Fruit fly (Drosophila melanogaster) whole organism, embryonic: ENCODE data around the gene CG14961.

ENCODE experiments used
- Atf6 ChIP-seq: fragments of 200-800 bp; sonication (Bioruptor generic); IDR thresholded peaks from 2 replicates; pipeline ENCODE4 v1.3.6; 2022; ENCODE audit warnings: missing biosample characterization, missing genetic modification characterization
- Awh ChIP-seq: fragments of 200-800 bp; sonication (Bioruptor generic); IDR thresholded peaks from 2 replicates; pipeline ENCODE4, ENCODE4 v1.3.6; 2022; ENCODE audit warnings: missing biosample characterization, missing genetic modification characterization
- B-H2 ChIP-seq: fragments of 200-800 bp; sonication (Bioruptor generic); optimal IDR thresholded peaks from 2 replicates; lab custom pipeline; 2018; ENCODE audit warnings: missing biosample characterization, mild to moderate bottlenecking, missing genetic modification characterization
- BtbVII ChIP-seq: fragments of 200-800 bp; sonication (Bioruptor generic); optimal IDR thresholded peaks from 3 replicates; lab custom pipeline; 2017; ENCODE audit warnings: missing biosample characterization, mild to moderate bottlenecking, missing genetic modification characterization
- Bteb2 ChIP-seq: fragments of 200-800 bp; sonication (Bioruptor generic); optimal IDR thresholded peaks from 2 replicates; lab custom pipeline; 2016; ENCODE audit warnings: missing biosample characterization, missing genetic modification characterization
- CG10565 ChIP-seq: fragments of 200-800 bp; sonication (Bioruptor generic); optimal IDR thresholded peaks from 3 replicates; lab custom pipeline; 2016; ENCODE audit warnings: missing biosample characterization, mild to moderate bottlenecking, missing genetic modification characterization
- CG11085 ChIP-seq: fragments of 200-800 bp; sonication (Bioruptor generic); IDR thresholded peaks from 2 replicates; pipeline ENCODE4 v1.3.6; 2022; ENCODE audit warnings: missing biosample characterization, missing genetic modification characterization
- CG11247 ChIP-seq: fragments of 200-800 bp; sonication (Bioruptor generic); IDR thresholded peaks from 2 replicates; pipeline ENCODE4 v1.3.6; 2022; ENCODE audit warnings: missing biosample characterization, missing genetic modification characterization
- CG13775 ChIP-seq: fragments of 200-800 bp; sonication (Bioruptor generic); optimal IDR thresholded peaks from 3 replicates; lab custom pipeline; 2017; ENCODE audit warnings: missing biosample characterization, mild to moderate bottlenecking, missing genetic modification characterization
- CG14860 ChIP-seq: fragments of 200-800 bp; sonication (Bioruptor generic); IDR thresholded peaks from 3 replicates; pipeline ENCODE4 v1.3.6; 2022; ENCODE audit warnings: missing biosample characterization, missing genetic modification characterization; ENCODE audit not compliant: partially characterized antibody
- CG15601 ChIP-seq: fragments of 200-800 bp; sonication (Bioruptor generic); optimal IDR thresholded peaks from 3 replicates; lab custom pipeline; 2019; ENCODE audit warnings: missing biosample characterization, mild to moderate bottlenecking, missing genetic modification characterization, moderate library complexity
- CG1647 ChIP-seq: fragments of 200-800 bp; sonication (Bioruptor generic); optimal IDR thresholded peaks from 3 replicates; lab custom pipeline; 2016; ENCODE audit warnings: missing biosample characterization, missing genetic modification characterization
- CG17361 ChIP-seq: fragments of 200-800 bp; sonication (Bioruptor generic); IDR thresholded peaks from 3 replicates; pipeline ENCODE4 v1.3.6; 2022; ENCODE audit warnings: missing biosample characterization, missing genetic modification characterization
- CG1832 ChIP-seq: fragments of 200-800 bp; sonication (Bioruptor generic); optimal IDR thresholded peaks from 2 replicates; lab custom pipeline; 2017; ENCODE audit warnings: missing biosample characterization, mild to moderate bottlenecking, missing genetic modification characterization, inconsistent platforms
- CG7271 ChIP-seq: fragments of 200-800 bp; sonication (Bioruptor generic); optimal IDR thresholded peaks from 2 replicates; lab custom pipeline; 2018; ENCODE audit warnings: missing biosample characterization, mild to moderate bottlenecking, missing genetic modification characterization, moderate library complexity
- CG7786 ChIP-seq: fragments of 200-800 bp; sonication (Bioruptor generic); optimal IDR thresholded peaks from 2 replicates; lab custom pipeline; 2016; ENCODE audit warnings: missing biosample characterization, missing genetic modification characterization
- CG7839 ChIP-seq: fragments of 200-800 bp; sonication (Bioruptor generic); optimal IDR thresholded peaks from 3 replicates; lab custom pipeline; 2018; ENCODE audit warnings: missing biosample characterization, mild to moderate bottlenecking, missing genetic modification characterization, moderate library complexity
- CG7928 ChIP-seq: fragments of 200-800 bp; sonication (Bioruptor generic); optimal IDR thresholded peaks from 2 replicates; lab custom pipeline; 2017; ENCODE audit warnings: missing biosample characterization, mild to moderate bottlenecking, missing genetic modification characterization
- CG8290 ChIP-seq, 3 experiments: fragments of 200-800 bp; sonication (Bioruptor generic); optimal IDR thresholded peaks; 2 replicates each; lab custom pipeline; 2016 to 2019; ENCODE audit warnings: missing biosample characterization in 3 of 3, missing genetic modification characterization in 3 of 3, mild to moderate bottlenecking in 2 of 3, moderate library complexity in 1 of 3
- CkIIα-i1 ChIP-seq: fragments of 200-800 bp; sonication (Bioruptor generic); IDR thresholded peaks from 2 replicates; pipeline ENCODE4 v1.3.6; 2022; ENCODE audit warnings: missing biosample characterization, missing genetic modification characterization
- Dek ChIP-seq: fragments of 200-800 bp; sonication (Bioruptor generic); optimal IDR thresholded peaks from 3 replicates; lab custom pipeline; 2019; ENCODE audit warnings: missing biosample characterization, mild to moderate bottlenecking, missing genetic modification characterization, moderate library complexity
- Gug ChIP-seq: fragments of 200-800 bp; sonication (Bioruptor generic); IDR thresholded peaks from 4 replicates; pipeline ENCODE4 v1.3.6; 2022; ENCODE audit warnings: missing biosample characterization, missing genetic modification characterization
- H2.0 ChIP-seq: fragments of 200-800 bp; sonication (Bioruptor generic); IDR thresholded peaks from 2 replicates; pipeline ENCODE4 v1.3.6; 2022; ENCODE audit warnings: missing biosample characterization, missing genetic modification characterization
- HmgZ ChIP-seq: fragments of 200-800 bp; sonication (Bioruptor generic); optimal IDR thresholded peaks from 2 replicates; lab custom pipeline; 2018; ENCODE audit warnings: missing biosample characterization, mild to moderate bottlenecking, missing genetic modification characterization
- Jarid2 ChIP-seq: fragments of 200-800 bp; sonication (Bioruptor generic); optimal IDR thresholded peaks from 3 replicates; lab custom pipeline; 2017; ENCODE audit warnings: mild to moderate bottlenecking, missing biosample characterization, missing genetic modification reagents, missing genetic modification characterization
- Lim3 ChIP-seq: fragments of 200-800 bp; sonication (Bioruptor generic); IDR thresholded peaks from 2 replicates; pipeline ENCODE4 v1.3.6; 2022; ENCODE audit warnings: missing biosample characterization, missing genetic modification characterization
- NC2α ChIP-seq: fragments of 200-800 bp; sonication (Bioruptor generic); optimal IDR thresholded peaks from 2 replicates; lab custom pipeline; 2016; ENCODE audit warnings: missing biosample characterization, missing genetic modification characterization
- NFAT ChIP-seq: fragments of 200-800 bp; sonication (Bioruptor generic); IDR thresholded peaks from 2 replicates; pipeline ENCODE4 v1.3.6; 2022; ENCODE audit warnings: missing biosample characterization, missing genetic modification characterization
- NfI ChIP-seq: fragments of 200-800 bp; sonication (Bioruptor generic); optimal IDR thresholded peaks from 3 replicates; lab custom pipeline; 2018; ENCODE audit warnings: missing biosample characterization, mild to moderate bottlenecking, missing genetic modification characterization, moderate library complexity
- Optix ChIP-seq: fragments of 200-800 bp; sonication (Bioruptor generic); IDR thresholded peaks from 3 replicates; pipeline ENCODE4 v1.3.6; 2022; ENCODE audit warnings: missing biosample characterization, missing genetic modification characterization
- Ravus ChIP-seq: fragments of 200-800 bp; sonication (Bioruptor generic); IDR thresholded peaks from 2 replicates; pipeline ENCODE4 v1.3.6; 2022; ENCODE audit warnings: missing biosample characterization, missing genetic modification characterization
- Rfx ChIP-seq: fragments of 200-800 bp; sonication (Bioruptor generic); IDR thresholded peaks from 2 replicates; pipeline ENCODE4 v1.3.6; 2022; ENCODE audit warnings: missing biosample characterization, missing genetic modification characterization
- Sox102F ChIP-seq: fragments of 200-800 bp; sonication (Bioruptor generic); optimal IDR thresholded peaks from 2 replicates; lab custom pipeline; 2018; ENCODE audit warnings: missing biosample characterization, mild to moderate bottlenecking, missing genetic modification characterization, moderate library complexity
- Ssrp ChIP-seq: fragments of 200-800 bp; sonication (Bioruptor generic); optimal IDR thresholded peaks from 2 replicates; lab custom pipeline; 2018; ENCODE audit warnings: missing biosample characterization, mild to moderate bottlenecking, missing genetic modification characterization, moderate library complexity
- YL-1 ChIP-seq: fragments of 200-800 bp; sonication (Bioruptor generic); optimal IDR thresholded peaks from 3 replicates; lab custom pipeline; 2017; ENCODE audit warnings: missing biosample characterization, mild to moderate bottlenecking, missing genetic modification characterization
- corto ChIP-seq: fragments of 200-800 bp; sonication (Bioruptor generic); optimal IDR thresholded peaks from 2 replicates; lab custom pipeline; 2016; ENCODE audit warnings: missing biosample characterization, mild to moderate bottlenecking, missing genetic modification characterization, moderate library complexity
- da ChIP-seq: fragments of 200-800 bp; sonication (Bioruptor generic); optimal IDR thresholded peaks from 2 replicates; lab custom pipeline; 2016; ENCODE audit warnings: missing biosample characterization, missing genetic modification characterization
- disco-r ChIP-seq: fragments of 200-800 bp; sonication (Bioruptor generic); optimal IDR thresholded peaks from 2 replicates; lab custom pipeline; 2016; ENCODE audit warnings: missing biosample characterization, missing genetic modification characterization
- eyg ChIP-seq: fragments of 200-800 bp; sonication (Bioruptor generic); optimal IDR thresholded peaks from 3 replicates; lab custom pipeline; 2016; ENCODE audit warnings: missing biosample characterization, missing genetic modification characterization
- fd3F ChIP-seq: fragments of 200-800 bp; sonication (Bioruptor generic); optimal IDR thresholded peaks from 2 replicates; lab custom pipeline; 2018; ENCODE audit warnings: missing biosample characterization, mild to moderate bottlenecking, missing genetic modification characterization, moderate library complexity
- kay ChIP-seq: fragments of 200-800 bp; sonication (Bioruptor generic); optimal IDR thresholded peaks from 2 replicates; lab custom pipeline; 2016; ENCODE audit warnings: missing biosample characterization, missing genetic modification characterization
- ken ChIP-seq: fragments of 200-800 bp; sonication (Bioruptor generic); IDR thresholded peaks from 3 replicates; pipeline ENCODE4 v1.3.6; 2022; ENCODE audit warnings: missing biosample characterization, missing genetic modification characterization
- klu ChIP-seq: fragments of 200-800 bp; sonication (Bioruptor generic); IDR thresholded peaks from 2 replicates; pipeline ENCODE4 v1.3.6; 2022; ENCODE audit warnings: missing biosample characterization, missing genetic modification characterization
- nerfin-2 ChIP-seq: fragments of 200-800 bp; sonication (Bioruptor generic); IDR thresholded peaks from 2 replicates; pipeline ENCODE4 v1.3.6; 2022; ENCODE audit warnings: missing biosample characterization, missing genetic modification characterization; ENCODE audit not compliant: partially characterized antibody
- oc ChIP-seq: fragments of 200-800 bp; sonication (Bioruptor generic); optimal IDR thresholded peaks from 2 replicates; lab custom pipeline; 2018; ENCODE audit warnings: missing biosample characterization, mild to moderate bottlenecking, missing genetic modification characterization, moderate library complexity
- phol ChIP-seq: fragments of 200-800 bp; sonication (Bioruptor generic); optimal IDR thresholded peaks from 3 replicates; lab custom pipeline; 2018; ENCODE audit warnings: missing biosample characterization, mild to moderate bottlenecking, missing genetic modification characterization, moderate library complexity
- rib ChIP-seq: fragments of 200-800 bp; sonication (Bioruptor generic); IDR thresholded peaks from 2 replicates; pipeline ENCODE4 v1.3.6; 2022; ENCODE audit warnings: missing biosample characterization, missing genetic modification characterization
- shn ChIP-seq: fragments of 200-800 bp; sonication (Bioruptor generic); optimal IDR thresholded peaks from 3 replicates; lab custom pipeline; 2016; ENCODE audit warnings: missing biosample characterization, missing genetic modification characterization
- sim ChIP-seq: fragments of 200-800 bp; sonication (Bioruptor generic); IDR thresholded peaks from 2 replicates; pipeline ENCODE4 v1.3.6; 2022; ENCODE audit warnings: missing biosample characterization, missing genetic modification characterization
- tup ChIP-seq: fragments of 200-800 bp; sonication (Bioruptor generic); optimal IDR thresholded peaks from 2 replicates; lab custom pipeline; 2016; ENCODE audit warnings: missing biosample characterization, mild to moderate bottlenecking, missing genetic modification characterization, moderate library complexity
- usp ChIP-seq: fragments of >200 bp; optimal IDR thresholded peaks from 2 replicates; lab custom pipeline; 2017; ENCODE audit warnings: missing biosample characterization, missing genetic modification characterization

The CG14961 gene

dm6 chr3L:3319223-3319643 is 10.6 kb upstream of the CG14961 start, which contains the start of the genes PIG-C, CG12016 and Dpm2 (continued):
- 0 out of 2 replicates have a peak, but pooled peaks have one; percentile 19 for TF ChIP-seq Atf6 (GFP tag; lab: Robert Waterston, UW)
- TF ChIP-seq CG7786 (GFP tag; lab: Kevin White, UChicago) = peak; percentile 71
- no peak for TF ChIP-seq Sox102F (GFP tag; lab: Kevin White, UChicago)
- TF ChIP-seq Rfx (GFP tag; lab: Robert Waterston, UW) = peak; percentile 81
- TF ChIP-seq oc = no peak
- no peak for TF ChIP-seq CG7839
- peak; percentile 96 for TF ChIP-seq CG14860 (GFP tag; lab: Robert Waterston, UW)
- TF ChIP-seq Lim3 (GFP tag; lab: Robert Waterston, UW) = no peak
- peak; percentile 70 for TF ChIP-seq CG11247 (GFP tag; lab: Robert Waterston, UW)
- no peak; the same call in 1 of the 2 replicates for TF ChIP-seq H2.0
- TF ChIP-seq eyg (GFP tag; lab: Kevin White, UChicago) = no peak
- peak; percentile 20 for TF ChIP-seq tup (GFP tag; lab: Kevin White, UChicago)
- no peak for TF ChIP-seq Optix
- TF ChIP-seq CG8290 (GFP tag; optimal IDR thresholded peaks at IDR 0.05; lab: Kevin White, UChicago) = peak; percentile 68
- no peak for TF ChIP-seq CG8290 (tag; optimal IDR thresholded peaks at IDR 0.05; lab: Kevin White, UChicago)
- peak; percentile 38 for TF ChIP-seq YL-1
- no peak for TF ChIP-seq CG1832 (GFP tag; lab: Kevin White, UChicago)
- TF ChIP-seq CG13775 (GFP tag; lab: Kevin White, UChicago) = peak; percentile 69
- TF ChIP-seq BtbVII (GFP tag; lab: Kevin White, UChicago) = no peak
- TF ChIP-seq fd3F (GFP tag; lab: Kevin White, UChicago) = peak; percentile 12
- peak; percentile 39 for TF ChIP-seq NC2α (GFP tag; lab: Kevin White, UChicago)
- TF ChIP-seq Ravus (GFP tag; lab: Robert Waterston, UW) = no peak
- peak; percentile 38 for TF ChIP-seq CG7928 (GFP tag; lab: Kevin White, UChicago)
- TF ChIP-seq da = peak; percentile 31
- TF ChIP-seq disco-r (GFP tag; lab: Kevin White, UChicago) = no peak
- TF ChIP-seq CG1647 (GFP tag; lab: Kevin White, UChicago) = peak; percentile 63
- TF ChIP-seq ken (GFP tag; lab: Robert Waterston, UW) = no peak
- TF ChIP-seq CG7271 = no peak
- peak; percentile 72 for TF ChIP-seq NfI (GFP tag; lab: Kevin White, UChicago)
- TF ChIP-seq CG15601 (tag; lab: Kevin White, UChicago) = peak; percentile 69
- TF ChIP-seq Jarid2 (GFP tag; lab: Kevin White, UChicago) = no peak
- peak; percentile 78 for TF ChIP-seq HmgZ (tag; lab: Kevin White, UChicago)
- TF ChIP-seq Bteb2 (GFP tag; lab: Kevin White, UChicago) = peak; percentile 69
- peak; percentile 79 for TF ChIP-seq CG17361 (GFP tag; lab: Robert Waterston, UW)
- peak; percentile 80 for TF ChIP-seq phol (tag; lab: Kevin White, UChicago)
- peak; percentile 78 for TF ChIP-seq B-H2 (GFP tag; lab: Kevin White, UChicago)
- TF ChIP-seq Ssrp = peak; percentile 64
- peak; percentile 54; the same call in 1 of the 2 replicates for TF ChIP-seq klu (GFP tag; lab: Robert Waterston, UW)
- peak; percentile 54 for TF ChIP-seq CG11085 (GFP tag; lab: Robert Waterston, UW)
- TF ChIP-seq rib (GFP tag; lab: Robert Waterston, UW) = no peak
- peak; percentile 67 for TF ChIP-seq NFAT (GFP tag; lab: Robert Waterston, UW)
- no peak for TF ChIP-seq Awh (GFP tag; lab: Robert Waterston, UW)
- TF ChIP-seq Dek (tag; lab: Kevin White, UChicago) = peak; percentile 49
- no peak for TF ChIP-seq usp (GFP tag; lab: Kevin White, UChicago)
- peak; percentile 58; the same call in 2 of the 4 replicates for TF ChIP-seq Gug (GFP tag; lab: Robert Waterston, UW)
- TF ChIP-seq corto (GFP tag; lab: Kevin White, UChicago) = peak; percentile 50
- TF ChIP-seq nerfin-2 (GFP tag; lab: Robert Waterston, UW) = peak; percentile 92
- no peak for TF ChIP-seq CG10565
- TF ChIP-seq sim = no peak
- TF ChIP-seq kay (GFP tag; lab: Kevin White, UChicago) = peak; percentile 62
- no peak for TF ChIP-seq CkIIα-i1 (GFP tag; lab: Robert Waterston, UW)
- peak; percentile 81 for TF ChIP-seq shn (GFP tag; lab: Kevin White, UChicago)
